3 fruit fly cellular contexts compared by ENCODE assay signal in the genomic region with DNA sequence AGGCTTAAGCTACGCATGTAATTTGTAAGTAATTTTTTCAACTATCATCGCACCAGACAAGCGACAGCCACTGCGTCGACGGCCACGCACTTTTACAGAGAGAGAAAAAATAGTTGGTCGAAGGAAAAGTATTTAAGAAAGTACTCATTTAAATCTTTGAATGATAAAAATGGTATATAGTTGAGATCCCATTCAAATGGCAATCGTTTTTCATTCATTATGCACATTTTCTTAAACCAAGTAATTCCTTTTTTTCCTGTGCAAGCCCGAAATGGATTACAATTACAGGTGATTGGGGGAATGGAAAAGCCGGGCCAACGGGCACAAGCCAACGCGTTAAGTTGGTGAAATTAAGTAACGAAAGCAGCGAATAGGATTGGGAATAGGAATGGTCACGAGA.
TF ChIP-seq lines count a peak whose summit lies in the region.

No protein-coding gene starts in this region.

- no peak for TF ChIP-seq CTCF in whole organism, embryonic (GFP tag; optimal IDR thresholded peaks at IDR 0.05; lab: Kevin White, UChicago)

TF ChIP-seq in whole organism, embryonic, 481 proteins besides CTCF, POLR2A, EP300 and RAD21 (continues in another document):
- TF ChIP-seq CG9797 (GFP tag; optimal IDR thresholded peaks at IDR 0.05; lab: Kevin White, UChicago) (no peak), chn (GFP tag; optimal IDR thresholded peaks at IDR 0.05; lab: Kevin White, UChicago) (peak; percentile 34), zfh1 (GFP tag; IDR thresholded peaks at IDR 0.05; lab: Robert Waterston, UW) (0 out of 3 replicates have a peak, but pooled peaks have one; percentile 25), oc (tag; optimal IDR thresholded peaks at IDR 0.05; lab: Kevin White, UChicago) (peak; percentile 18), sens (GFP tag; lab: Kevin White, UChicago) (peak; percentile 89), CG4820 (GFP tag; optimal IDR thresholded peaks at IDR 0.05; lab: Kevin White, UChicago) (peak; percentile 27), CG4404 (GFP tag; IDR thresholded peaks at IDR 0.05; lab: Robert Waterston, UW) (no peak), cas (GFP tag; IDR thresholded peaks at IDR 0.05; lab: Robert Waterston, UW) (no peak), CG8388 (GFP tag; optimal IDR thresholded peaks at IDR 0.05; lab: Kevin White, UChicago) (peak; percentile 37), Med (GFP tag; lab: Kevin White, UChicago) (peak; percentile 71), ken (GFP tag; IDR thresholded peaks at IDR 0.05; lab: Robert Waterston, UW) (no peak), sens-2 (GFP tag; IDR thresholded peaks at IDR 0.05; lab: Robert Waterston, UW) (no peak), Elba2 (GFP tag; optimal IDR thresholded peaks at IDR 0.05; lab: Kevin White, UChicago) (no peak), Blimp-1 (GFP tag; optimal IDR thresholded peaks at IDR 0.05; lab: Kevin White, UChicago) (peak; percentile 49), CG10979 (tag; optimal IDR thresholded peaks at IDR 0.05; lab: Kevin White, UChicago) (peak; percentile 52), CG32767 (GFP tag; IDR thresholded peaks at IDR 0.05; lab: Robert Waterston, UW) (no peak), chinmo (GFP tag; IDR thresholded peaks at IDR 0.05; lab: Robert Waterston, UW; ENCODE audit: partially characterized antibody) (no peak), chm (GFP tag; IDR thresholded peaks at IDR 0.05; lab: Robert Waterston, UW) (peak; percentile 44; the same call in 1 of the 2 replicates), CG12391 (tag; optimal IDR thresholded peaks at IDR 0.05; lab: Kevin White, UChicago) (peak; percentile 16), CoRest (tag; optimal IDR thresholded peaks at IDR 0.05; lab: Kevin White, UChicago) (peak; percentile 3), corto (GFP tag; optimal IDR thresholded peaks at IDR 0.05; lab: Kevin White, UChicago) (no peak), fd96Cb (tag; optimal IDR thresholded peaks at IDR 0.05; lab: Kevin White, UChicago) (peak; percentile 23), vvl (GFP tag; IDR thresholded peaks at IDR 0.05; lab: Robert Waterston, UW) (0 out of 2 replicates have a peak, but pooled peaks have one; percentile 54), CG18011 (GFP tag; optimal IDR thresholded peaks at IDR 0.05; lab: Kevin White, UChicago) (no peak), CG2712 (tag; optimal IDR thresholded peaks at IDR 0.05; lab: Kevin White, UChicago) (peak; percentile 54), az2 (GFP tag; optimal IDR thresholded peaks at IDR 0.05; lab: Kevin White, UChicago) (peak; percentile 12), bab2 (GFP tag; optimal IDR thresholded peaks at IDR 0.05; lab: Kevin White, UChicago) (no peak), Chrac-16 (GFP tag; optimal IDR thresholded peaks at IDR 0.05; lab: Kevin White, UChicago) (peak; percentile 12), CG2875 (GFP tag; optimal IDR thresholded peaks at IDR 0.05; lab: Kevin White, UChicago) (peak; percentile 22)

TF ChIP-seq in whole organism, prepupa, 60 proteins besides CTCF, POLR2A, EP300 and RAD21 (continues in another document):
- TF ChIP-seq CG8119 (GFP tag; IDR thresholded peaks at IDR 0.05; lab: Robert Waterston, UW) (peak; percentile 81), CG6808 (GFP tag; optimal IDR thresholded peaks at IDR 0.05; lab: Kevin White, UChicago) (no peak), svp (GFP tag; lab: Kevin White, UChicago) (no peak), CG6792 (GFP tag; optimal IDR thresholded peaks at IDR 0.05; lab: Kevin White, UChicago) (no peak), Hr4 (GFP tag; optimal IDR thresholded peaks at IDR 0.05; lab: Kevin White, UChicago) (peak; percentile 82), CG15336 (GFP tag; IDR thresholded peaks at IDR 0.05; lab: Robert Waterston, UW) (peak; percentile 85), acj6 (GFP tag; optimal IDR thresholded peaks at IDR 0.05; lab: Kevin White, UChicago) (no peak), CG6276 (GFP tag; optimal IDR thresholded peaks at IDR 0.05; lab: Kevin White, UChicago) (peak; percentile 72), cyc (GFP tag; optimal IDR thresholded peaks at IDR 0.05; lab: Kevin White, UChicago) (no peak), Eip75B (GFP tag; optimal IDR thresholded peaks at IDR 0.05; lab: Kevin White, UChicago) (no peak), CG3919 (GFP tag; optimal IDR thresholded peaks at IDR 0.05; lab: Kevin White, UChicago) (peak; percentile 35), net (GFP tag; optimal IDR thresholded peaks at IDR 0.05; lab: Kevin White, UChicago) (peak; percentile 56), Hr39 (GFP tag; optimal IDR thresholded peaks at IDR 0.05; lab: Kevin White, UChicago) (no peak), dac (GFP tag; optimal IDR thresholded peaks at IDR 0.05; lab: Kevin White, UChicago) (peak; percentile 44), pdm3 (GFP tag; optimal IDR thresholded peaks at IDR 0.05; lab: Kevin White, UChicago) (peak; percentile 54), Lpt (GFP tag; optimal IDR thresholded peaks at IDR 0.05; lab: Kevin White, UChicago) (peak; percentile 39), salr (GFP tag; optimal IDR thresholded peaks at IDR 0.05; lab: Kevin White, UChicago) (peak in 1 of 2 experiments; percentile 46), Sox14 (GFP tag; optimal IDR thresholded peaks at IDR 0.05; lab: Kevin White, UChicago) (no peak), eg (GFP tag; IDR thresholded peaks at IDR 0.05; lab: Robert Waterston, UW) (peak; percentile 86), CG6854 (GFP tag; optimal IDR thresholded peaks at IDR 0.05; lab: Kevin White, UChicago) (no peak), esn (GFP tag; optimal IDR thresholded peaks at IDR 0.05; lab: Kevin White, UChicago) (no peak), Smox (GFP tag; optimal IDR thresholded peaks at IDR 0.05; lab: Kevin White, UChicago) (no peak), achi (GFP tag; optimal IDR thresholded peaks at IDR 0.05; lab: Kevin White, UChicago) (peak; percentile 45), Eip78C (GFP tag; lab: Kevin White, UChicago) (peak; percentile 82), CG32006 (GFP tag; optimal IDR thresholded peaks at IDR 0.05; lab: Kevin White, UChicago) (peak; percentile 86), fd59A (GFP tag; optimal IDR thresholded peaks at IDR 0.05; lab: Kevin White, UChicago) (no peak), CG10631 (GFP tag; optimal IDR thresholded peaks at IDR 0.05; lab: Kevin White, UChicago) (peak; percentile 32), OdsH (GFP tag; optimal IDR thresholded peaks at IDR 0.05; lab: Kevin White, UChicago) (peak; percentile 47), CG6163 (GFP tag; IDR thresholded peaks at IDR 0.05; lab: Robert Waterston, UW) (peak; percentile 64), CG11762 (GFP tag; optimal IDR thresholded peaks at IDR 0.05; lab: Kevin White, UChicago; ENCODE audit: insufficient read depth) (no peak), Gug (GFP tag; IDR thresholded peaks at IDR 0.05; lab: Robert Waterston, UW) (peak; percentile 60), CG4318 (GFP tag; optimal IDR thresholded peaks at IDR 0.05; lab: Kevin White, UChicago) (peak; percentile 63)

TF ChIP-seq in whole organism, pupa, 21 proteins besides CTCF, POLR2A, EP300 and RAD21:
- peak; percentile 54 for TF ChIP-seq Pif1A (GFP tag; optimal IDR thresholded peaks at IDR 0.05; lab: Kevin White, UChicago)
- no peak for TF ChIP-seq EcR (GFP tag; optimal IDR thresholded peaks at IDR 0.05; lab: Kevin White, UChicago)
- TF ChIP-seq D1 (tag; optimal IDR thresholded peaks at IDR 0.05; lab: Kevin White, UChicago): no peak
- TF ChIP-seq Pif1B (GFP tag; optimal IDR thresholded peaks at IDR 0.05; lab: Kevin White, UChicago): peak; percentile 27
- no peak for TF ChIP-seq CG9948 (tag; optimal IDR thresholded peaks at IDR 0.05; lab: Kevin White, UChicago)
- TF ChIP-seq CG8159 (tag; optimal IDR thresholded peaks at IDR 0.05; lab: Kevin White, UChicago): no peak
- no peak for TF ChIP-seq CG34367 (tag; optimal IDR thresholded peaks at IDR 0.05; lab: Kevin White, UChicago)
- peak; percentile 80 for TF ChIP-seq Ets98B (GFP tag; IDR thresholded peaks at IDR 0.05; lab: Robert Waterston, UW)
- peak; percentile 39; the same call in 1 of the 2 replicates for TF ChIP-seq rn (GFP tag; IDR thresholded peaks at IDR 0.05; lab: Robert Waterston, UW)
- no peak for TF ChIP-seq Snoo (tag; optimal IDR thresholded peaks at IDR 0.05; lab: Kevin White, UChicago)
- peak; percentile 22 for TF ChIP-seq CG17806 (tag; optimal IDR thresholded peaks at IDR 0.05; lab: Kevin White, UChicago)
- peak; percentile 68 for TF ChIP-seq CG14655 (GFP tag; optimal IDR thresholded peaks at IDR 0.05; lab: Kevin White, UChicago)
- TF ChIP-seq CG32121 (GFP tag; IDR thresholded peaks at IDR 0.05; lab: Robert Waterston, UW): peak; percentile 71; the same call in 1 of the 2 replicates
- TF ChIP-seq CG13204 (GFP tag; optimal IDR thresholded peaks at IDR 0.05; lab: Kevin White, UChicago): no peak
- TF ChIP-seq CG10348 (GFP tag; IDR thresholded peaks at IDR 0.05; lab: Robert Waterston, UW): no peak
- peak; percentile 52; the same call in 1 of the 2 replicates for TF ChIP-seq CG12605 (GFP tag; IDR thresholded peaks at IDR 0.05; lab: Robert Waterston, UW)
- peak; percentile 69 for TF ChIP-seq CG8301 (tag; optimal IDR thresholded peaks at IDR 0.05; lab: Kevin White, UChicago)
- TF ChIP-seq CG4496 (GFP tag; IDR thresholded peaks at IDR 0.05; lab: Robert Waterston, UW): peak; percentile 85; the same call in 2 of the 3 replicates
- peak; percentile 71 for TF ChIP-seq fd96Ca (GFP tag; IDR thresholded peaks at IDR 0.05; lab: Robert Waterston, UW)
- TF ChIP-seq CG15710 (tag; optimal IDR thresholded peaks at IDR 0.05; lab: Kevin White, UChicago): no peak
- no peak for TF ChIP-seq gl (tag; optimal IDR thresholded peaks at IDR 0.05; lab: Kevin White, UChicago)
TF ChIP-seq in whole organism, pupa: peak in this region for 11.
